Worm (Caenorhabditis elegans) whole organism, early embryonic: Measurements from ENCODE around the gene slfl-5.

Experiments
- B0310.2 ChIP-seq: sonication (generic microtip); optimal IDR thresholded peaks from 2 replicates; lab custom pipeline; 2016; ENCODE audit warnings: mild to moderate bottlenecking, missing genetic modification characterization, missing compliant biosample characterization
- F13C5.2 ChIP-seq: sonication (generic microtip); optimal IDR thresholded peaks from 2 replicates; lab custom pipeline; 2017; ENCODE audit warnings: mild to moderate bottlenecking, missing genetic modification characterization, inconsistent platforms, missing compliant biosample characterization
- aly-1 ChIP-seq: sonication (generic microtip); optimal IDR thresholded peaks from 2 replicates; lab custom pipeline; 2016; ENCODE audit warnings: missing genetic modification characterization, missing compliant biosample characterization
- ama-1 ChIP-seq: fragments of 150-350 bp; optimal IDR thresholded peaks from 2 replicates; lab custom pipeline; 2014
- ceh-13 ChIP-seq: fragments of 200-800 bp; sonication (Bioruptor generic); optimal IDR thresholded peaks from 2 replicates; lab custom pipeline; 2018; ENCODE audit warnings: mild to moderate bottlenecking, missing genetic modification characterization, missing compliant biosample characterization
- ceh-36 ChIP-seq: sonication (generic microtip); optimal IDR thresholded peaks from 2 replicates; lab custom pipeline; 2016; ENCODE audit warnings: missing genetic modification characterization, inconsistent platforms, missing compliant biosample characterization
- ets-7 ChIP-seq: sonication (generic microtip); optimal IDR thresholded peaks from 2 replicates; lab custom pipeline; 2016; ENCODE audit warnings: missing genotype, missing genetic modification characterization, missing compliant biosample characterization
- flt-1 ChIP-seq: fragments of 200-800 bp; sonication (Bioruptor generic); IDR thresholded peaks from 2 replicates; pipeline ENCODE4 v1.3.6; 2022; ENCODE audit warnings: missing genetic modification characterization, missing compliant biosample characterization
- hmbx-1 ChIP-seq: sonication (generic microtip); optimal IDR thresholded peaks from 2 replicates; lab custom pipeline; 2016; ENCODE audit warnings: mild to moderate bottlenecking, missing genetic modification characterization, missing compliant biosample characterization
- hmg-4 ChIP-seq: fragments of 200-800 bp; sonication (Bioruptor generic); optimal IDR thresholded peaks from 2 replicates; lab custom pipeline; 2018; ENCODE audit warnings: mild to moderate bottlenecking, missing genetic modification characterization, missing compliant biosample characterization
- hnd-1 ChIP-seq: sonication (generic microtip); optimal IDR thresholded peaks from 2 replicates; lab custom pipeline; 2016; ENCODE audit warnings: missing genetic modification characterization, missing compliant biosample characterization
- pes-1 ChIP-seq: fragments of 200-800 bp; sonication (Bioruptor generic); IDR thresholded peaks from 2 replicates; pipeline ENCODE4 v1.3.6; 2022; ENCODE audit warnings: missing genetic modification reagents, missing genetic modification characterization, missing compliant biosample characterization
- scrt-1 ChIP-seq: fragments of 200-800 bp; sonication (Bioruptor generic); IDR thresholded peaks from 2 replicates; pipeline ENCODE4 v1.3.6; 2022; ENCODE audit warnings: missing genetic modification characterization, missing compliant biosample characterization
- sea-1 ChIP-seq: fragments of 200-800 bp; sonication (Bioruptor generic); conservative IDR thresholded peaks from 2 replicates; pipeline ENCODE4 v1.3.6; 2022; ENCODE audit warnings: missing genetic modification characterization, missing compliant biosample characterization
- tbx-11 ChIP-seq: fragments of 200-800 bp; sonication (Bioruptor generic); IDR thresholded peaks from 2 replicates; pipeline ENCODE4 v1.3.6; 2022; ENCODE audit warnings: missing genetic modification characterization, missing compliant biosample characterization
- tbx-37 ChIP-seq: fragments of 200-800 bp; sonication (Bioruptor generic); conservative IDR thresholded peaks from 2 replicates; pipeline ENCODE4 v1.3.6; 2022; ENCODE audit warnings: missing genetic modification reagents, missing genetic modification characterization, missing compliant biosample characterization
- tra-4 ChIP-seq: sonication (generic microtip); optimal IDR thresholded peaks from 2 replicates; lab custom pipeline; 2017; ENCODE audit warnings: missing genetic modification characterization, missing compliant biosample characterization

slfl-5 gene

ce11 chrV:12234293-12235004 lies 10.4 kb downstream of the slfl-5 start, which contains the start of gene myo-3:
TSS of gene myo-3 (minus strand) at chrV:12234343.
- no peak for TF ChIP-seq tbx-37 (GFP tag; lab: Robert Waterston, UW)
- no peak for TF ChIP-seq aly-1 (tag; lab: Kevin White, UChicago)
- no peak for TF ChIP-seq ama-1 (lab: Kevin White, UChicago)
- no peak for TF ChIP-seq ceh-36 (tag; lab: Kevin White, UChicago)
- no peak for TF ChIP-seq flt-1 (GFP tag; lab: Robert Waterston, UW)
- no peak for TF ChIP-seq hmbx-1 (tag; lab: Kevin White, UChicago)
- TF ChIP-seq tbx-11 (GFP tag; lab: Robert Waterston, UW), result no peak
- no peak for TF ChIP-seq ceh-13 (GFP tag; lab: Kevin White, UChicago)
- no peak for TF ChIP-seq B0310.2
- TF ChIP-seq F13C5.2, result no peak
- TF ChIP-seq hmg-4, result no peak
- no peak for TF ChIP-seq hnd-1
- TF ChIP-seq scrt-1, result no peak
- TF ChIP-seq tra-4 (tag; lab: Kevin White, UChicago), result no peak
- no peak for TF ChIP-seq pes-1

ce11 chrV:12233425-12233824 lies 11.4 kb downstream of the slfl-5 start:
- TF ChIP-seq ama-1 (lab: Kevin White, UChicago), result no peak
- TF ChIP-seq hmbx-1 (tag; lab: Kevin White, UChicago), result no peak
- no peak for TF ChIP-seq scrt-1
- no peak for TF ChIP-seq ceh-13 (GFP tag; lab: Kevin White, UChicago)
- TF ChIP-seq aly-1 (tag; lab: Kevin White, UChicago), result no peak
- no peak for TF ChIP-seq tbx-37 (GFP tag; lab: Robert Waterston, UW)
- TF ChIP-seq hnd-1, result no peak
- no peak for TF ChIP-seq hmg-4
- TF ChIP-seq sea-1 (GFP tag; lab: Robert Waterston, UW), result no peak
- TF ChIP-seq tbx-11 (GFP tag; lab: Robert Waterston, UW), result no peak
- no peak for TF ChIP-seq F13C5.2
- TF ChIP-seq ceh-36 (tag; lab: Kevin White, UChicago), result no peak
- TF ChIP-seq flt-1 (GFP tag; lab: Robert Waterston, UW), result no peak
- TF ChIP-seq pes-1, result no peak

- TF ChIP-seq pes-1, result no peak
- no peak for TF ChIP-seq flt-1 (GFP tag; lab: Robert Waterston, UW)
- TF ChIP-seq ama-1 (lab: Kevin White, UChicago), result no peak
- TF ChIP-seq sea-1 (GFP tag; lab: Robert Waterston, UW), result no peak
- no peak for TF ChIP-seq tbx-37 (GFP tag; lab: Robert Waterston, UW)
These were observed 31.8 kb downstream of the slfl-5 start, which contains the start of gene vab-8 for ce11 chrV:12213027-12213426. TSS of gene vab-8 (plus strand) at chrV:12213327.

- no peak for TF ChIP-seq tbx-37 (GFP tag; lab: Robert Waterston, UW)
- TF ChIP-seq scrt-1, result no peak
- TF ChIP-seq sea-1 (GFP tag; lab: Robert Waterston, UW), result no peak
- no peak for TF ChIP-seq flt-1 (GFP tag; lab: Robert Waterston, UW)
- no peak for TF ChIP-seq hmg-4
- TF ChIP-seq hnd-1, result no peak
- TF ChIP-seq ets-7, result no peak
- no peak for TF ChIP-seq tra-4 (tag; lab: Kevin White, UChicago)
- no peak for TF ChIP-seq tbx-11 (GFP tag; lab: Robert Waterston, UW)
- no peak for TF ChIP-seq ceh-13 (GFP tag; lab: Kevin White, UChicago)
- TF ChIP-seq B0310.2, result no peak
These were observed 33.8 kb downstream of the slfl-5 start for ce11 chrV:12211090-12211489.

ce11 chrV:12209951-12210350 lies 34.9 kb downstream of the slfl-5 start:
- TF ChIP-seq ceh-13 (GFP tag; lab: Kevin White, UChicago) (no peak), flt-1 (GFP tag; lab: Robert Waterston, UW) (no peak), hnd-1 (no peak), aly-1 (tag; lab: Kevin White, UChicago) (no peak), scrt-1 (no peak), ceh-36 (tag; lab: Kevin White, UChicago) (no peak), B0310.2 (no peak), F13C5.2 (no peak), ets-7 (no peak), tra-4 (tag; lab: Kevin White, UChicago) (no peak), tbx-11 (GFP tag; lab: Robert Waterston, UW) (no peak), pes-1 (no peak), hmg-4 (no peak), sea-1 (GFP tag; lab: Robert Waterston, UW) (no peak)

- TF ChIP-seq tbx-11 (GFP tag; lab: Robert Waterston, UW), result no peak
- no peak for TF ChIP-seq scrt-1
- no peak for TF ChIP-seq ets-7
- TF ChIP-seq tbx-37 (GFP tag; lab: Robert Waterston, UW), result no peak
- TF ChIP-seq flt-1 (GFP tag; lab: Robert Waterston, UW), result no peak
- no peak for TF ChIP-seq ceh-13 (GFP tag; lab: Kevin White, UChicago)
- TF ChIP-seq ceh-36 (tag; lab: Kevin White, UChicago), result no peak
These were observed 36.2 kb downstream of the slfl-5 start for ce11 chrV:12208678-12209077.

ce11 chrV:12199474-12199873 lies 45.4 kb downstream of the slfl-5 start:
- no peak for TF ChIP-seq ets-7
- TF ChIP-seq aly-1 (tag; lab: Kevin White, UChicago), result no peak
- TF ChIP-seq sea-1 (GFP tag; lab: Robert Waterston, UW), result no peak
- no peak for TF ChIP-seq tbx-37 (GFP tag; lab: Robert Waterston, UW)
- no peak for TF ChIP-seq hnd-1
- TF ChIP-seq pes-1, result no peak
- no peak for TF ChIP-seq scrt-1
- TF ChIP-seq hmg-4, result no peak
- TF ChIP-seq hmbx-1 (tag; lab: Kevin White, UChicago), result no peak

- TF ChIP-seq hmg-4 (no peak), ceh-13 (GFP tag; lab: Kevin White, UChicago) (no peak), ets-7 (no peak), tra-4 (tag; lab: Kevin White, UChicago) (no peak), B0310.2 (no peak)
These were observed 46.3 kb downstream of the slfl-5 start, which contains the start of gene lon-3 for ce11 chrV:12198545-12198944. TSS of gene lon-3 (minus strand) at chrV:12198645.
